Worm (Caenorhabditis elegans) whole organism, late embryonic: ENCODE data around the gene H06H21.37.

Source experiments
- K02D7.2 ChIP-seq: sonication (generic microtip); optimal IDR thresholded peaks from 2 replicates; lab custom pipeline; 2017; ENCODE audit warnings: mild to moderate bottlenecking, missing genetic modification characterization, missing compliant biosample characterization
- K09A11.1 ChIP-seq: sonication (generic microtip); optimal IDR thresholded peaks from 2 replicates; lab custom pipeline; 2017; ENCODE audit warnings: antibody characterized with exemption, mild to moderate bottlenecking, missing genetic modification characterization, missing compliant biosample characterization; ENCODE audit not compliant: insufficient read depth
- Y22D7AL.16 ChIP-seq: sonication (generic microtip); optimal IDR thresholded peaks from 2 replicates; lab custom pipeline; 2016; ENCODE audit warnings: missing genetic modification characterization, missing compliant biosample characterization
- ahr-1 ChIP-seq: sonication (generic microtip); optimal IDR thresholded peaks from 2 replicates; lab custom pipeline; 2016; ENCODE audit warnings: missing genetic modification characterization, missing compliant biosample characterization
- ceh-18 ChIP-seq: sonication (generic microtip); optimal IDR thresholded peaks from 2 replicates; lab custom pipeline; 2016; ENCODE audit warnings: missing genetic modification characterization, missing compliant biosample characterization
- ceh-24 ChIP-seq: sonication (generic microtip); optimal IDR thresholded peaks from 2 replicates; lab custom pipeline; 2016; ENCODE audit warnings: mild to moderate bottlenecking, missing genetic modification characterization, missing compliant biosample characterization
- ceh-30 ChIP-seq: fragments of 150-350 bp; optimal IDR thresholded peaks from 2 replicates; lab custom pipeline; 2014; ENCODE audit warnings: missing biosample characterization, missing genetic modification characterization
- ceh-31 ChIP-seq: sonication (generic microtip); optimal IDR thresholded peaks from 2 replicates; lab custom pipeline; 2016; ENCODE audit warnings: missing genetic modification characterization, missing compliant biosample characterization
- ceh-34 ChIP-seq: sonication (generic microtip); optimal IDR thresholded peaks from 2 replicates; lab custom pipeline; 2016; ENCODE audit warnings: mild to moderate bottlenecking, missing genetic modification characterization, missing compliant biosample characterization
- ceh-6 ChIP-seq: fragments of 200-800 bp; sonication (Bioruptor generic); optimal IDR thresholded peaks from 2 replicates; lab custom pipeline; 2018; ENCODE audit warnings: mild to moderate bottlenecking, missing genetic modification characterization, missing compliant biosample characterization
- elt-2 ChIP-seq: sonication (generic microtip); optimal IDR thresholded peaks from 2 replicates; lab custom pipeline; 2016; ENCODE audit warnings: missing genetic modification reagents, missing genetic modification characterization, missing compliant biosample characterization
- elt-4 ChIP-seq: sonication (generic microtip); optimal IDR thresholded peaks from 2 replicates; lab custom pipeline; 2016; ENCODE audit warnings: missing genetic modification characterization, missing compliant biosample characterization
- ets-4 ChIP-seq: sonication (generic microtip); optimal IDR thresholded peaks from 2 replicates; lab custom pipeline; 2016; ENCODE audit warnings: missing genetic modification characterization, missing compliant biosample characterization
- fax-1 ChIP-seq: sonication (generic microtip); optimal IDR thresholded peaks from 2 replicates; lab custom pipeline; 2016; ENCODE audit warnings: missing genotype, missing genetic modification characterization, missing compliant biosample characterization
- fkh-6 ChIP-seq: sonication (generic microtip); optimal IDR thresholded peaks from 2 replicates; lab custom pipeline; 2016; ENCODE audit warnings: missing genetic modification characterization, missing compliant biosample characterization
- gmeb-2 ChIP-seq: sonication (generic microtip); optimal IDR thresholded peaks from 2 replicates; lab custom pipeline; 2016; ENCODE audit warnings: missing genetic modification characterization, inconsistent platforms, missing compliant biosample characterization
- hlh-13 ChIP-seq: fragments of 200-800 bp; sonication (Bioruptor generic); optimal IDR thresholded peaks from 2 replicates; lab custom pipeline; 2018; ENCODE audit warnings: mild to moderate bottlenecking, missing genetic modification characterization, missing compliant biosample characterization
- hlh-15 ChIP-seq: sonication (generic microtip); optimal IDR thresholded peaks from 2 replicates; lab custom pipeline; 2016; ENCODE audit warnings: missing genetic modification characterization, missing compliant biosample characterization
- hlh-30 ChIP-seq: sonication (generic microtip); optimal IDR thresholded peaks from 2 replicates; lab custom pipeline; 2017; ENCODE audit warnings: antibody characterized with exemption, missing genetic modification characterization, missing compliant biosample characterization; ENCODE audit not compliant: insufficient read depth
- madf-2 ChIP-seq: sonication (generic microtip); optimal IDR thresholded peaks from 2 replicates; lab custom pipeline; 2017; ENCODE audit warnings: missing genetic modification characterization, missing compliant biosample characterization
- mec-3 ChIP-seq: sonication (generic microtip); optimal IDR thresholded peaks from 2 replicates; lab custom pipeline; 2016; ENCODE audit warnings: borderline replicate concordance, missing genetic modification characterization, missing compliant biosample characterization
- nfya-1 ChIP-seq: sonication (generic microtip); optimal IDR thresholded peaks from 2 replicates; lab custom pipeline; 2017; ENCODE audit warnings: missing genetic modification characterization, mild to moderate bottlenecking, missing compliant biosample characterization, antibody characterized with exemption, moderate library complexity
- nhr-11 ChIP-seq: fragments of 150-350 bp; optimal IDR thresholded peaks from 2 replicates; lab custom pipeline; 2014; ENCODE audit warnings: missing biosample characterization, missing genetic modification characterization
- pag-3 ChIP-seq: sonication (generic microtip); optimal IDR thresholded peaks from 2 replicates; lab custom pipeline; 2016; ENCODE audit warnings: missing compliant biosample characterization, missing genetic modification characterization, borderline replicate concordance
- pha-2 ChIP-seq: sonication (generic microtip); optimal IDR thresholded peaks from 2 replicates; lab custom pipeline; 2017; ENCODE audit warnings: mild to moderate bottlenecking, missing genetic modification characterization, missing compliant biosample characterization
- pha-4 ChIP-seq: fragments of 150-350 bp; optimal IDR thresholded peaks from 2 replicates; lab custom pipeline; 2018; ENCODE audit warnings: missing biosample characterization, missing genetic modification reagents, missing genetic modification characterization
- pqm-1 ChIP-seq: sonication (generic microtip); optimal IDR thresholded peaks from 2 replicates; lab custom pipeline; 2016; ENCODE audit warnings: missing genetic modification characterization, missing compliant biosample characterization
- pros-1 ChIP-seq: fragments of 150-350 bp; optimal IDR thresholded peaks from 2 replicates; lab custom pipeline; 2014; ENCODE audit warnings: missing biosample characterization, missing genetic modification reagents, missing genetic modification characterization
- ref-2 ChIP-seq: sonication (generic microtip); optimal IDR thresholded peaks from 2 replicates; lab custom pipeline; 2016; ENCODE audit warnings: missing genetic modification characterization, missing compliant biosample characterization
- sdc-2 ChIP-seq: sonication (generic microtip); optimal IDR thresholded peaks from 2 replicates; lab custom pipeline; 2016; ENCODE audit warnings: missing genotype, missing genetic modification characterization, missing compliant biosample characterization
- sox-4 ChIP-seq: sonication (generic microtip); optimal IDR thresholded peaks from 2 replicates; lab custom pipeline; 2017; ENCODE audit warnings: mild to moderate bottlenecking, missing genetic modification characterization, inconsistent platforms, missing compliant biosample characterization
- syd-9 ChIP-seq: sonication (generic microtip); optimal IDR thresholded peaks from 2 replicates; lab custom pipeline; 2016; ENCODE audit warnings: mild to moderate bottlenecking, missing genetic modification characterization, moderate library complexity, missing compliant biosample characterization
- tbx-7 ChIP-seq: sonication (generic microtip); optimal IDR thresholded peaks from 2 replicates; lab custom pipeline; 2016; ENCODE audit warnings: missing genotype, missing genetic modification characterization, missing compliant biosample characterization

The H06H21.37 gene

DNA sequence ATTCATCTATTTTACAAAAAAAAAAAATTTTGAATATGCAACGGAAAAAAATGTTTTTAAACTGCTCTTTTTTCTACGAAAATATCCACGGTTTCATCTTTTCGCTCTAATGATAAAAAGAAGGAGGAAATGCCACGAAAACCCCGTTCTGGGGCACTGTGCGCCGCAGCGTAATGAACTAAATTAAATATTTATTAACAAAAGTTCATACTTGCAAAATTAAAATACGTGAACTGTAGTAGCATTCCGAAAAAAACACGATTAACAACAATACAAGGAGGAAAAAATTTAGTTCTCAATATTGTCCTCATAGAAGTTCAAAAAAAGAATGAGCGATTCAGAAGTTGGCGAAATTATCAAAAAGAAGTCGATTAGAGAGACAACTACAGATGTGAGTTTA is 20.3 kb downstream of the H06H21.37 start, which contains the start of gene R11E3.1:
R11E3.1 (plus strand) TSS at position 301 of the 400 bp plus-strand sequence.
- TF ChIP-seq nhr-11 (no peak), hlh-15 (tag; lab: Kevin White, UChicago) (no peak), fkh-6 (no peak)

DNA sequence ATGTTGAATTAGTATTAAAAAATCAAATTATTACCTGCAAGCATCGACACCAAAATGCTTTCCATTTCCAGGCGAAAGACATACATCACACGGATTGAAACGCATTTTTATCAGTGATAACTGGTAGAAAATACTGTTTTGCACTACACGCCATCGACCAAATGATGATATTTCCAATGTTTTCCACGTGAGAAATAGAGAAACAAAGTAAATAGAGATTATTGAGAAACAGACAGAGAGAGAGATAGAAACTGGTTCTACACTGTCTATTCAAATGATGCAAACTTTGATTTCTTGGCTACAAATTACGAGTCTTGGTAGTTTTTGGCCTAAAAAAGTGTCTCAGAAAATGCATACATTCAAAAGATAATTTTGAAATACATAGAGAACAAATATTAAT is 21.4 kb downstream of the H06H21.37 start, which contains the start of gene nhr-104:
nhr-104 (minus strand) TSS at position 361 of the 400 bp plus-strand sequence.
- TF ChIP-seq syd-9 (tag; lab: Kevin White, UChicago) (no peak), elt-2 (tag; lab: Kevin White, UChicago) (peak; percentile 29)

DNA sequence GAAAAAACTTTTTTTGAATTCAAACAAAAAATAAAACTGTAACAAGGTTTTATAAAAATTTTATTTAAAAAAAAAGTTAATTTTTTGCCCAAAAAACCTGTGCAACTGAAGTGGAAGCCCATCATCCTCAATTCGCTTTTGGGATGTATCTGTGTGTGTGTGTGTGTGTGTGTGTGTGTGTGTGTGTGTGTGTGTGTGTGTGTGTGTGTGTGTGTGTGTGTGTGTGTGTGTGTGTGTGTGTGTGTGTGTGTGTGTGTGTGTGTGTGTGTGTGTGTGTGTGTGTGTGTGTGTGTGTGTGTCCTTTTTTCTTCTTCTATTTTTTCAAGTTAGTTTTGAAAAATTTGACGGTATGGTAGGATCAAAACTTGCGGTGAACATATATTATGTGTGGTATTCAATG is 25.1 kb downstream of the H06H21.37 start:
- peak; percentile 19 for TF ChIP-seq gmeb-2 (tag; lab: Kevin White, UChicago)

DNA sequence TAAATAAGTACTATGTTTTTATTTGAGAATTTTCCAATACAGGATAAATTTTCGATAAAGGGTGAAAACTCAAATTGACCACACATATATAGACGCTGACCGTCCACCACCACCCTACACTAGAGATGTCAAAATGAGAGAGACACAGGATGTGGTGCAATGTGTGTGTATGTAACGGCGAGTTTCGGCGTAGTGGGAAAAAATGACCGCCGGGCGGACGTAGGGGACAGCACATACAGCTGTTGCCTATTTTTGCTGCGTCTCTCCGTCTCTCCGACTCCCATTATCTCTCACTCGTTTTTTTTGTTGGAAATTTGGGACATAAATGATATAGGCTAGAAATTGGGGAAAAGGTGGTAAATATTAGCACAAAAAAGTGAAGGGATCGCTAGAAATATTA is 28.7 kb downstream of the H06H21.37 start:
- TF ChIP-seq nfya-1 = peak; percentile 4
- no peak for TF ChIP-seq ref-2
- TF ChIP-seq pag-3 = no peak
- TF ChIP-seq mec-3 (tag; lab: Kevin White, UChicago) = no peak
- TF ChIP-seq ceh-18 (tag; lab: Kevin White, UChicago) = peak; percentile 3
- peak; percentile 15 for TF ChIP-seq madf-2 (tag; lab: Kevin White, UChicago)
- peak; percentile 23 for TF ChIP-seq elt-2 (tag; lab: Kevin White, UChicago)

DNA sequence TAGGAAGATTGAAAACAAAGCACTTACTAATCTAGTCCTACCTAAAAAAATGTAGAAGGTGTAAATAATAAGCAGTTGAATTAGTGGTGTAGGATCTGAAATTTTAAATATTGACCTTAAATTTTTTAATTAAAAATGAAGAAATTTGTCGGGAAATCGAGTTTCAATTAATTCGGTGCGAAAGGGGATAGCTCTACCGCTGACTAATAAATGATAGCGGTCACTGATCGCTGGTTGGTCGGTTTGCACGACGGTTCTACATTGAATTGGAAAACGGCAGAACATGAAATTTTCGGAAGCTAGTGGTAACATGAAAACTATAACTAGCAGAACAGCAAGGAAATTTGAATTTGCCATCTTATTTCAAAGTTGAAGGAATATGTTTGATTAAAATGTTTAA is 29.6 kb downstream of the H06H21.37 start, which contains the start of gene set-15:
set-15 (minus strand) TSS at position 101 of the 400 bp plus-strand sequence.
- TF ChIP-seq K09A11.1 (tag; lab: Kevin White, UChicago) (no peak), hlh-13 (no peak), pha-2 (tag; lab: Kevin White, UChicago) (no peak), nfya-1 (no peak), pqm-1 (tag; lab: Kevin White, UChicago) (no peak), gmeb-2 (tag; lab: Kevin White, UChicago) (no peak), hlh-30 (tag; lab: Kevin White, UChicago) (no peak), sdc-2 (no peak), ceh-31 (no peak), Y22D7AL.16 (no peak), elt-4 (tag; lab: Kevin White, UChicago) (no peak)

DNA sequence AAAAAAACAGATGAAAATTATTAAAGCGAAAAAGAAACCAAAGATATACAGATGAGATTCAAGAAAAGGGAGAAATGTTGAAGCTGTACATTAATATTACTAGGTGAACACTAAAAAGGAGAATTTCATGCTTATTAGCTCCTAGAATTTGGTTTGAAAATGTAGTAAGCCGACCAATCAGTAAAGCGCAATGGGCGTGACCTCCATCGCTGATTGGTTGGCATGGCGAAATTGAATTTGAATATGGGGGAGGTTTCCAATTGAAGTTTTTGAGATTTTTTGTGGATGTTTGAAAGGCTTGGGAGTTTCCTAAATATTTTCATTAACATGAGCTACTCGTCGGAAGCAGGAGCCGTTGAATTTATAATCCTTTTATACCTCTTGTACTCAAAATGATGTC is 33.3 kb downstream of the H06H21.37 start:
- TF ChIP-seq pha-4 (tag; lab: Kevin White, UChicago) = no peak
- TF ChIP-seq madf-2 (tag; lab: Kevin White, UChicago) = no peak
- no peak for TF ChIP-seq pag-3
- TF ChIP-seq nfya-1 = peak; percentile 96
- TF ChIP-seq elt-2 (tag; lab: Kevin White, UChicago) = no peak

DNA sequence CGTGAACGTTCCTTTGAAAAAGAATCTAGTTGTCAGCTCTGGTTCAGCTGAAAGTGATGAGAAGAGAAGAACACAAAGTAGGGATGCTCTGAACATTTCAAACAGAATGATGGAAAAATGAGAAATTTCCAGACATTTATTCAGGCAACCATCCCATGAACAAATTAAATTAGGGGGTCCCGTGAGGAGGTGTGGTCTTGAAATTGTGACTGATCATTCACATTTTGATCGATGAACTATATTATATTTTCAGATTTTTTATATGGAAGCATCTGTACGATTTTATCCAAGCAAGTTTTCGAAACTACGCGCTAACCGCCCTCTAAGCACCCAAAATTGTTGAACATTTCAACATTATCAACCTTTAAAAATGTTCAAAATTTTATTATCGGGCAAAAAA is 33.8 kb downstream of the H06H21.37 start, which contains the start of gene R11E3.19:
R11E3.19 (minus strand) TSS at position 101 of the 400 bp plus-strand sequence.
- TF ChIP-seq gmeb-2 (tag; lab: Kevin White, UChicago) (no peak), ets-4 (no peak), pros-1 (tag; lab: Kevin White, UChicago) (no peak), ahr-1 (tag; lab: Kevin White, UChicago) (no peak), tbx-7 (no peak), sox-4 (tag; lab: Kevin White, UChicago) (no peak), ceh-31 (no peak), fax-1 (tag; lab: Kevin White, UChicago) (no peak), ceh-6 (GFP tag; lab: Kevin White, UChicago) (no peak), ceh-24 (tag; lab: Kevin White, UChicago) (no peak), ceh-34 (tag; lab: Kevin White, UChicago) (no peak), K02D7.2 (no peak), K09A11.1 (tag; lab: Kevin White, UChicago) (no peak), ceh-30 (tag; lab: Kevin White, UChicago) (no peak), pha-2 (tag; lab: Kevin White, UChicago) (no peak)
